Fruit fly (Drosophila melanogaster) whole organism, embryonic: ENCODE measurements around the gene CG46309.

Experiments used
- Abd-B ChIP-seq: fragments of 200-800 bp; sonication (Bioruptor generic); optimal IDR thresholded peaks from 2 replicates; lab custom pipeline; 2018; ENCODE audit warnings: missing biosample characterization, mild to moderate bottlenecking, missing genetic modification characterization, moderate library complexity
- CG11398 ChIP-seq: fragments of 200-800 bp; sonication (Bioruptor generic); optimal IDR thresholded peaks from 2 replicates; lab custom pipeline; 2016; ENCODE audit warnings: missing biosample characterization, missing genetic modification characterization
- CG12155 ChIP-seq: fragments of 200-800 bp; sonication (Bioruptor generic); optimal IDR thresholded peaks from 3 replicates; lab custom pipeline; 2016; ENCODE audit warnings: missing biosample characterization, missing genetic modification characterization
- CG12769 ChIP-seq: fragments of 200-800 bp; sonication (Bioruptor generic); optimal IDR thresholded peaks from 2 replicates; lab custom pipeline; 2019; ENCODE audit warnings: missing biosample characterization, mild to moderate bottlenecking, missing genetic modification characterization, moderate library complexity
- CG13894 ChIP-seq: fragments of 200-800 bp; sonication (Bioruptor generic); optimal IDR thresholded peaks from 3 replicates; lab custom pipeline; 2018; ENCODE audit warnings: missing biosample characterization, mild to moderate bottlenecking, missing genetic modification characterization, moderate library complexity
- CG15514 ChIP-seq: fragments of 200-800 bp; sonication (Bioruptor generic); optimal IDR thresholded peaks from 3 replicates; lab custom pipeline; 2017; ENCODE audit warnings: missing biosample characterization, missing genetic modification characterization, mild to moderate bottlenecking, moderate library complexity, missing genetic modification reagents
- CG16863 ChIP-seq: fragments of 200-800 bp; sonication (Bioruptor generic); optimal IDR thresholded peaks from 3 replicates; lab custom pipeline; 2016; ENCODE audit warnings: missing biosample characterization, missing genetic modification characterization
- CG17328 ChIP-seq: fragments of 200-800 bp; sonication (Bioruptor generic); IDR thresholded peaks from 2 replicates; pipeline ENCODE4 v1.3.6; 2022; ENCODE audit warnings: missing biosample characterization, missing genetic modification characterization
- CG18011 ChIP-seq: fragments of 200-800 bp; sonication (Bioruptor generic); optimal IDR thresholded peaks from 2 replicates; lab custom pipeline; 2017; ENCODE audit warnings: missing biosample characterization, missing genetic modification characterization, mild to moderate bottlenecking, moderate library complexity, missing genotype
- CG2116 ChIP-seq: fragments of 200-800 bp; sonication (Bioruptor generic); optimal IDR thresholded peaks from 3 replicates; lab custom pipeline; 2018; ENCODE audit warnings: missing biosample characterization, mild to moderate bottlenecking, missing genetic modification characterization
- CG3163 ChIP-seq: fragments of 200-800 bp; sonication (Bioruptor generic); optimal IDR thresholded peaks from 3 replicates; lab custom pipeline; 2016; ENCODE audit warnings: missing biosample characterization, missing genetic modification characterization
- CG33213 ChIP-seq: fragments of 200-800 bp; sonication (Bioruptor generic); optimal IDR thresholded peaks from 3 replicates; lab custom pipeline; 2016; ENCODE audit warnings: missing biosample characterization, missing genetic modification characterization
- CG6654 ChIP-seq: fragments of 200-800 bp; sonication (Bioruptor generic); optimal IDR thresholded peaks from 2 replicates; lab custom pipeline; 2017; ENCODE audit warnings: missing biosample characterization, mild to moderate bottlenecking, missing genetic modification characterization
- CG6791 ChIP-seq: fragments of 200-800 bp; sonication (Bioruptor generic); IDR thresholded peaks from 3 replicates; pipeline ENCODE4 v1.3.6; 2022; ENCODE audit warnings: missing biosample characterization, missing genetic modification characterization; ENCODE audit not compliant: partially characterized antibody
- CG8359 ChIP-seq: fragments of 200-800 bp; sonication (Bioruptor generic); optimal IDR thresholded peaks from 2 replicates; lab custom pipeline; 2017; ENCODE audit warnings: missing biosample characterization, mild to moderate bottlenecking, missing genetic modification characterization, borderline replicate concordance
- CG8388 ChIP-seq: fragments of 200-800 bp; sonication (Bioruptor generic); optimal IDR thresholded peaks from 2 replicates; lab custom pipeline; 2019; ENCODE audit warnings: missing biosample characterization, mild to moderate bottlenecking, missing genetic modification characterization, moderate library complexity
- CG8478 ChIP-seq: fragments of >200 bp; optimal IDR thresholded peaks from 2 replicates; lab custom pipeline; 2018
- CG8924 ChIP-seq: fragments of 200-800 bp; optimal IDR thresholded peaks from 3 replicates; lab custom pipeline; 2019; ENCODE audit warnings: missing biosample characterization, mild to moderate bottlenecking, missing genetic modification characterization, moderate library complexity
- CG9797 ChIP-seq: fragments of 200-800 bp; sonication (Bioruptor generic); optimal IDR thresholded peaks from 3 replicates; lab custom pipeline; 2018; ENCODE audit warnings: missing biosample characterization, mild to moderate bottlenecking, missing genetic modification characterization
- CG9932 ChIP-seq: fragments of 200-800 bp; sonication (Bioruptor generic); IDR thresholded peaks from 2 replicates; pipeline ENCODE4 v1.3.6; 2022; ENCODE audit warnings: missing biosample characterization, missing genetic modification characterization
- CHES-1-like ChIP-seq: fragments of 200-800 bp; sonication (Bioruptor generic); optimal IDR thresholded peaks from 2 replicates; lab custom pipeline; 2016; ENCODE audit warnings: missing biosample characterization, missing genetic modification characterization
- D19A ChIP-seq: fragments of 200-800 bp; optimal IDR thresholded peaks from 3 replicates; lab custom pipeline; 2019; ENCODE audit warnings: missing biosample characterization, mild to moderate bottlenecking, missing genetic modification characterization, moderate library complexity
- Dek ChIP-seq: fragments of 200-800 bp; sonication (Bioruptor generic); optimal IDR thresholded peaks from 3 replicates; lab custom pipeline; 2019; ENCODE audit warnings: missing biosample characterization, mild to moderate bottlenecking, missing genetic modification characterization, moderate library complexity
- HLH4C ChIP-seq: fragments of 200-800 bp; sonication (Bioruptor generic); IDR thresholded peaks from 3 replicates; pipeline ENCODE4 v1.3.6; 2022; ENCODE audit warnings: missing biosample characterization, missing genetic modification characterization; ENCODE audit not compliant: partially characterized antibody
- Kr ChIP-seq: fragments of 200-800 bp; sonication (Bioruptor generic); optimal IDR thresholded peaks from 2 replicates; lab custom pipeline; 2017; ENCODE audit warnings: missing biosample characterization, mild to moderate bottlenecking, missing genetic modification characterization
- Rfx ChIP-seq: fragments of 200-800 bp; sonication (Bioruptor generic); IDR thresholded peaks from 2 replicates; pipeline ENCODE4 v1.3.6; 2022; ENCODE audit warnings: missing biosample characterization, missing genetic modification characterization
- ac ChIP-seq: fragments of 200-800 bp; sonication (Bioruptor generic); optimal IDR thresholded peaks from 3 replicates; lab custom pipeline; 2017; ENCODE audit warnings: missing biosample characterization, mild to moderate bottlenecking, missing genetic modification characterization
- az2 ChIP-seq: fragments of 200-800 bp; sonication (Bioruptor generic); optimal IDR thresholded peaks from 3 replicates; lab custom pipeline; 2016; ENCODE audit warnings: missing biosample characterization, missing genetic modification characterization
- chm ChIP-seq: fragments of 200-800 bp; sonication (Bioruptor generic); IDR thresholded peaks from 2 replicates; pipeline ENCODE4 v1.3.6; 2022; ENCODE audit warnings: missing biosample characterization, missing genetic modification characterization
- crc ChIP-seq: fragments of 200-800 bp; sonication (Bioruptor generic); optimal IDR thresholded peaks from 2 replicates; lab custom pipeline; 2016; ENCODE audit warnings: missing biosample characterization, missing genetic modification characterization
- dati ChIP-seq: fragments of 200-800 bp; sonication (Bioruptor generic); IDR thresholded peaks from 2 replicates; pipeline ENCODE4 v1.3.6; 2022; ENCODE audit warnings: missing biosample characterization, missing genetic modification characterization
- dmrt11E ChIP-seq: fragments of 200-800 bp; sonication (Bioruptor generic); optimal IDR thresholded peaks from 3 replicates; lab custom pipeline; 2018; ENCODE audit warnings: missing biosample characterization, mild to moderate bottlenecking, missing genetic modification characterization, moderate library complexity
- h ChIP-seq: fragments of >200 bp; optimal IDR thresholded peaks from 2 replicates; lab custom pipeline; 2017
- ken ChIP-seq: fragments of 200-800 bp; sonication (Bioruptor generic); IDR thresholded peaks from 3 replicates; pipeline ENCODE4 v1.3.6; 2022; ENCODE audit warnings: missing biosample characterization, missing genetic modification characterization
- lilli ChIP-seq: fragments of 200-800 bp; sonication (Bioruptor generic); optimal IDR thresholded peaks from 3 replicates; lab custom pipeline; 2016; ENCODE audit warnings: missing biosample characterization, missing genetic modification characterization
- nerfin-2 ChIP-seq: fragments of 200-800 bp; sonication (Bioruptor generic); IDR thresholded peaks from 2 replicates; pipeline ENCODE4 v1.3.6; 2022; ENCODE audit warnings: missing biosample characterization, missing genetic modification characterization; ENCODE audit not compliant: partially characterized antibody
- oc ChIP-seq: fragments of 200-800 bp; sonication (Bioruptor generic); optimal IDR thresholded peaks from 2 replicates; lab custom pipeline; 2018; ENCODE audit warnings: missing biosample characterization, mild to moderate bottlenecking, missing genetic modification characterization, moderate library complexity
- pho ChIP-seq: fragments of 200-800 bp; sonication (Bioruptor generic); optimal IDR thresholded peaks from 2 replicates; lab custom pipeline; 2016; ENCODE audit warnings: missing biosample characterization, missing genetic modification characterization
- phol ChIP-seq: fragments of 200-800 bp; sonication (Bioruptor generic); optimal IDR thresholded peaks from 3 replicates; lab custom pipeline; 2018; ENCODE audit warnings: missing biosample characterization, mild to moderate bottlenecking, missing genetic modification characterization, moderate library complexity
- prd ChIP-seq, 3 experiments: fragments of >200 bp in 2 of 3; fragments of 200-800 bp in 1 of 3; sonication (Bioruptor generic) in 1 of 3; optimal IDR thresholded peaks in 2 of 3; IDR thresholded peaks in 1 of 3; 2 replicates in 2 of 3; 3 replicates in 1 of 3; pipeline versions ENCODE4 v1.3.6 to Lab custom; 2017 to 2022; ENCODE audit warnings: missing biosample characterization in 1 of 3, missing genetic modification characterization in 1 of 3
- pzg ChIP-seq: fragments of 200-800 bp; sonication (Bioruptor generic); optimal IDR thresholded peaks from 3 replicates; lab custom pipeline; 2018; ENCODE audit warnings: missing biosample characterization, mild to moderate bottlenecking, missing genetic modification characterization, moderate library complexity
- rib ChIP-seq: fragments of 200-800 bp; sonication (Bioruptor generic); IDR thresholded peaks from 2 replicates; pipeline ENCODE4 v1.3.6; 2022; ENCODE audit warnings: missing biosample characterization, missing genetic modification characterization
- shn ChIP-seq: fragments of 200-800 bp; sonication (Bioruptor generic); optimal IDR thresholded peaks from 3 replicates; lab custom pipeline; 2016; ENCODE audit warnings: missing biosample characterization, missing genetic modification characterization
- sisA ChIP-seq: fragments of 200-800 bp; sonication (Bioruptor generic); IDR thresholded peaks from 2 replicates; pipeline ENCODE4 v1.3.6; 2022; ENCODE audit warnings: missing biosample characterization, missing genetic modification characterization
- slbo ChIP-seq: fragments of 200-800 bp; sonication (Bioruptor generic); IDR thresholded peaks from 2 replicates; pipeline ENCODE4 v1.3.6; 2022; ENCODE audit warnings: missing biosample characterization, missing genetic modification characterization
- slou ChIP-seq: fragments of 200-800 bp; sonication (Bioruptor generic); optimal IDR thresholded peaks from 3 replicates; lab custom pipeline; 2016; ENCODE audit warnings: missing biosample characterization, missing genetic modification characterization
- tna ChIP-seq: fragments of 200-800 bp; sonication (Bioruptor generic); IDR thresholded peaks from 2 replicates; pipeline ENCODE4 v1.3.6; 2022; ENCODE audit warnings: missing biosample characterization, missing genetic modification characterization; ENCODE audit not compliant: partially characterized antibody
- toy ChIP-seq: fragments of 200-800 bp; sonication (Bioruptor generic); IDR thresholded peaks from 2 replicates; pipeline ENCODE4 v1.3.6; 2022; ENCODE audit warnings: missing biosample characterization, missing genetic modification characterization
- z ChIP-seq: fragments of 200-800 bp; sonication (Bioruptor generic); IDR thresholded peaks from 3 replicates; pipeline ENCODE4 v1.3.6; 2022; ENCODE audit warnings: missing biosample characterization, missing genetic modification characterization

Gene CG46309

DNA sequence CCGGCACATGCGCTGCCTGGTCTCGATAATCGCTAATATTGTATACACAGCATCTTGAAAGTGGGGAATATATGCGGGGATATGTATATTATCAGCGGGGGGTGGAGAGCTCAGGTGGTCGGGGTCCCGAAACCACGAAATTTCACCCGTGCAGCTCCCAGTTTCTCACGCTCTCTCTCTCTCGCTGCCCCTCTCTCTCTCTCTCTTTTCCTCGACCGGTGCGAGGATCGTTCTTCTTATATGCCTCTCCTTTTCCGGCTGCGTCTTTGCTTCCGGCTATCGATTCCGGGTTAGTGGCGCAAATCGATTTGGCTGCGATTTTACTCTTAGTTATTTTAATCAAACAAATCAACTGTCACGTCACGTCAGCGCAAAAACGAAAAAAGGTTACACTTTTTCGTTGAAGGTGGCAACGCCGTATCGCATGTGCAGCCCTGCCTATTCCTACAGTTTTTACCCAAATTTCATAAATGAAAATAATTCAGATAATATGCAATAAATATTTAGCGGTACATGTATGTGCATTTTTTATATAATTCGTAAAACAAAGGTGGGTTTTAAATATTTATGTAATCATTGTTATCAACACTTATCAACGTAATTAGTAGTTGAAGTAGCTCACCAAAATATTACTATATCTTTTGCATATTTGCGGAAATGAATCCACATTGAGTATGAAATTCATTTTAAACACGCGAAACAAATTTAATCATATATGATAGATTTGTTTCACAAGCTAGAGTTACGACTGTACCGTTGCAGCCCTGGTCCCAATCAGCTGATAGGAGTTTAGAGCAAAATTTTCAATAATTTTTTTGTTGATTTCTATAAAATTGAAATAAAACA lies 48.1 kb upstream of the CG46309 start, which contains the start of the genes heix and CG17328 (continued):
- TF ChIP-seq CG6654 (GFP tag; lab: Kevin White, UChicago) (no peak), CG18011 (GFP tag; lab: Kevin White, UChicago) (peak; percentile 24), crc (peak; percentile 57), phol (tag; lab: Kevin White, UChicago) (peak; percentile 79), CG9932 (peak; percentile 89), CG13894 (peak; percentile 32), rib (GFP tag; lab: Robert Waterston, UW) (0 out of 2 replicates have a peak, but pooled peaks have one; percentile 36), CG16863 (GFP tag; lab: Kevin White, UChicago) (peak; percentile 49), Kr (GFP tag; lab: Kevin White, UChicago) (no peak), CG15514 (GFP tag; lab: Kevin White, UChicago) (peak; percentile 43), dati (GFP tag; lab: Robert Waterston, UW) (no peak), nerfin-2 (GFP tag; lab: Robert Waterston, UW) (no peak), CG12155 (GFP tag; lab: Kevin White, UChicago) (peak; percentile 58), CG33213 (GFP tag; lab: Kevin White, UChicago) (peak; percentile 38), CG12769 (tag; lab: Kevin White, UChicago) (peak; percentile 96), Rfx (peak; percentile 85), toy (no peak), ac (no peak), z (GFP tag; lab: Robert Waterston, UW) (no peak), slou (peak; percentile 75), az2 (peak; percentile 78), CG17328 (GFP tag; lab: Robert Waterston, UW) (peak; percentile 85), lilli (peak; percentile 84), CG8924 (tag; lab: Kevin White, UChicago) (peak; percentile 82), Abd-B (GFP tag; lab: Kevin White, UChicago) (no peak), CG2116 (GFP tag; lab: Kevin White, UChicago) (peak; percentile 75), Dek (tag; lab: Kevin White, UChicago) (peak; percentile 76), CG3163 (GFP tag; lab: Kevin White, UChicago) (no peak), oc (tag; lab: Kevin White, UChicago) (no peak), prd (optimal IDR thresholded peaks at IDR 0.05; lab: Kevin White, UChicago) (no peak), prd (GFP tag; IDR thresholded peaks at IDR 0.05; lab: Robert Waterston, UW) (peak; percentile 76), h (lab: Kevin White, UChicago) (no peak), ken (GFP tag; lab: Robert Waterston, UW) (peak; percentile 76), CG8359 (GFP tag; lab: Kevin White, UChicago) (no peak), CG8388 (GFP tag; lab: Kevin White, UChicago) (peak; percentile 43), HLH4C (GFP tag; lab: Robert Waterston, UW) (no peak), dmrt11E (tag; lab: Kevin White, UChicago) (peak; percentile 59), pho (GFP tag; lab: Kevin White, UChicago) (peak; percentile 50), CG6791 (GFP tag; lab: Robert Waterston, UW) (no peak), chm (GFP tag; lab: Robert Waterston, UW) (peak; percentile 28; the same call in 1 of the 2 replicates), sisA (peak; percentile 80), pzg (GFP tag; lab: Kevin White, UChicago) (peak; percentile 61), CG9797 (GFP tag; lab: Kevin White, UChicago) (peak; percentile 75), CG11398 (no peak), CG8478 (no peak), D19A (tag; lab: Kevin White, UChicago) (no peak), CHES-1-like (GFP tag; lab: Kevin White, UChicago) (peak; percentile 49), slbo (GFP tag; lab: Robert Waterston, UW) (peak; percentile 89), tna (GFP tag; lab: Robert Waterston, UW) (no peak), shn (GFP tag; lab: Kevin White, UChicago) (peak; percentile 58)
